Worm (Caenorhabditis elegans) whole organism, midembryonic: ENCODE measurements around the gene F58F12.1.

Source experiments
- T22C8.4 ChIP-seq: fragments of 200-800 bp; sonication (Bioruptor generic); IDR thresholded peaks from 2 replicates; pipeline ENCODE4 v1.3.6; 2022; ENCODE audit warnings: missing genetic modification characterization, missing compliant biosample characterization
- cog-1 ChIP-seq: sonication (generic microtip); optimal IDR thresholded peaks from 2 replicates; lab custom pipeline; 2016; ENCODE audit warnings: missing genetic modification characterization, missing compliant biosample characterization
- flt-1 ChIP-seq: fragments of 200-800 bp; sonication (Bioruptor generic); IDR thresholded peaks from 2 replicates; pipeline ENCODE4 v1.3.6; 2022; ENCODE audit warnings: missing genetic modification characterization, missing compliant biosample characterization
- klf-2 ChIP-seq: fragments of 200-800 bp; sonication (Bioruptor generic); conservative IDR thresholded peaks from 2 replicates; pipeline ENCODE4 v1.3.6; 2022; ENCODE audit warnings: missing genetic modification reagents, missing genetic modification characterization, missing compliant biosample characterization
- med-1 ChIP-seq: sonication (generic microtip); optimal IDR thresholded peaks from 2 replicates; lab custom pipeline; 2017; ENCODE audit warnings: missing genetic modification characterization, mild to moderate bottlenecking, missing compliant biosample characterization, antibody characterized with exemption, missing genetic modification reagents; ENCODE audit not compliant: insufficient read depth
- ref-1 ChIP-seq: fragments of 200-800 bp; sonication (Bioruptor generic); conservative IDR thresholded peaks from 2 replicates; pipeline ENCODE4 v1.3.6; 2022; ENCODE audit warnings: missing genetic modification reagents, missing genetic modification characterization, missing compliant biosample characterization
- tab-1 ChIP-seq: fragments of 200-800 bp; sonication (Bioruptor generic); IDR thresholded peaks from 2 replicates; pipeline ENCODE4 v1.3.6; 2022; ENCODE audit warnings: missing genetic modification characterization, missing compliant biosample characterization
- ztf-23 ChIP-seq: fragments of 200-800 bp; sonication (Bioruptor generic); IDR thresholded peaks from 2 replicates; pipeline ENCODE4 v1.3.6; 2022; ENCODE audit warnings: missing genetic modification reagents, missing genetic modification characterization, missing compliant biosample characterization
- ztf-29 ChIP-seq: fragments of 200-800 bp; sonication (Bioruptor generic); IDR thresholded peaks from 2 replicates; pipeline ENCODE4 v1.3.6; 2022; ENCODE audit warnings: missing genetic modification reagents, missing genetic modification characterization, missing compliant biosample characterization

DNA sequence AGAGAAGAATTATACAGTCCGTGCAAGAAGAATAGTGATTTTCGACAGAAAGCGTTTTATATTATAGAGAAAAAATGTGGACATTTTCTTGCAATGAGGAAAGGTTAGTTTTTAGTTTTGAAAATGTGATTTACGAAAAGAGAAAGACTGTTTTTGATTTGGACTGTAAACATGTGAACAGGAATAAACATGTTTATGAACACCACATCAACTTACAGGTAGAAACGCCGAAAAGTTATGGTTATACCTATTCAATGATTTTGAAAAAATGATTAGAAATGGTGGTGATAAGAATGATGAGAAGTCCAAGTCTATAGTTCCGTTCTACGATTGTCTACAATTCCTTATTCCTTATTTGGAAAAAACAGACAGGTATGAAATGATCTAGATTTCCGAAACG is 38.9 kb upstream of the F58F12.1 start:
- no peak for TF ChIP-seq flt-1 (GFP tag; lab: Robert Waterston, UW)
- TF ChIP-seq T22C8.4 = no peak
- no peak for TF ChIP-seq klf-2 (GFP tag; lab: Robert Waterston, UW)
- no peak for TF ChIP-seq ztf-29 (GFP tag; lab: Robert Waterston, UW)
- no peak for TF ChIP-seq ztf-23
- no peak for TF ChIP-seq tab-1 (GFP tag; lab: Robert Waterston, UW)
- no peak for TF ChIP-seq cog-1 (tag; lab: Kevin White, UChicago)
- no peak for TF ChIP-seq ref-1 (GFP tag; lab: Robert Waterston, UW)
- no peak for TF ChIP-seq med-1 (GFP tag; lab: Kevin White, UChicago)
